Fruit fly (Drosophila melanogaster) whole organism, prepupa: Measurements from ENCODE around the gene CG4017.
A peak's percentile ranks its signal among the peaks of the same experiment; 100 is the strongest.

Source experiments
- Blimp-1 ChIP-seq: fragments of 200-800 bp; sonication (Bioruptor generic); optimal IDR thresholded peaks from 3 replicates; lab custom pipeline; 2017; ENCODE audit warnings: missing biosample characterization, missing genetic modification characterization, mild to moderate bottlenecking, moderate library complexity, missing genetic modification reagents
- CG11294 ChIP-seq: fragments of 200-800 bp; sonication (Bioruptor generic); IDR thresholded peaks from 2 replicates; pipeline ENCODE4 v1.3.6; 2022; ENCODE audit warnings: missing biosample characterization, missing genetic modification characterization
- CG16779 ChIP-seq: fragments of 200-800 bp; sonication (Bioruptor generic); optimal IDR thresholded peaks from 3 replicates; lab custom pipeline; 2017; ENCODE audit warnings: missing biosample characterization, mild to moderate bottlenecking, missing genetic modification characterization
- CG6163 ChIP-seq: fragments of 200-800 bp; sonication (Bioruptor generic); IDR thresholded peaks from 3 replicates; pipeline ENCODE4 v1.3.6; 2022; ENCODE audit warnings: missing biosample characterization, missing genetic modification characterization
- CG7368 ChIP-seq: fragments of 200-800 bp; sonication (Bioruptor generic); optimal IDR thresholded peaks from 3 replicates; lab custom pipeline; 2016; ENCODE audit warnings: missing biosample characterization, missing genetic modification characterization
- Eip78C ChIP-seq: fragments of 200-800 bp; sonication (Bioruptor generic); peaks from one replicate; lab custom pipeline; 2016; ENCODE audit warnings: missing biosample characterization, missing genetic modification characterization
- Lpt ChIP-seq: fragments of 200-800 bp; sonication (Bioruptor generic); optimal IDR thresholded peaks from 3 replicates; lab custom pipeline; 2016; ENCODE audit warnings: missing biosample characterization, missing genetic modification characterization
- Met ChIP-seq: fragments of 200-800 bp; sonication (Bioruptor generic); optimal IDR thresholded peaks from 3 replicates; lab custom pipeline; 2016; ENCODE audit warnings: missing biosample characterization, missing genetic modification characterization
- Sox102F ChIP-seq: fragments of 200-800 bp; sonication (Bioruptor generic); optimal IDR thresholded peaks from 2 replicates; lab custom pipeline; 2016; ENCODE audit warnings: missing biosample characterization, mild to moderate bottlenecking, missing genetic modification characterization
- fd59A ChIP-seq: fragments of 200-800 bp; sonication (Bioruptor generic); optimal IDR thresholded peaks from 2 replicates; lab custom pipeline; 2017; ENCODE audit warnings: missing biosample characterization, mild to moderate bottlenecking, missing genetic modification characterization, missing genetic modification reagents
- svp ChIP-seq: fragments of 200-800 bp; sonication (Bioruptor generic); peaks from one replicate; lab custom pipeline; 2016; ENCODE audit warnings: missing biosample characterization, missing genetic modification characterization

DNA sequence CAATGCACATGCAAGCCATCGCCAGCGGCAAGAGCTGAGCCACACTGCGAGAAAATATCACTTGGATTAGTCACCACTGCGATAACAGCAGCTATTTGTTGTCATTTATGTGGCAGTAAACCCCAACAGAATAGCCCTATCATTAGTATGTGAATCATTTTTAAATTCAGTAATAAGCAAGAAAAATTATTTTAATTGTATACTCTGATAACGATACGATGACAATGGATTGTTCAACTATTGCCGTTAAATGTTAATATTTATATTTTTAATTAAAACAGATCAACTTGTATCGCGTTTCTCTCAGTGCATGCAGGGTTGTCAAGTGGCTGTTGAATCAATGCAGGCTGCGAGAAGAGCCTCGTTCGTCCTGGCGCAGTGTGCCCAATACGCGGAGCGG, 29.1 kb upstream of the CG4017 start:
- TF ChIP-seq Lpt: peak; percentile 15
- no peak for TF ChIP-seq CG11294 (GFP tag; lab: Robert Waterston, UW)
- TF ChIP-seq Sox102F (GFP tag; lab: Kevin White, UChicago): peak; percentile 15
- TF ChIP-seq Blimp-1: no peak
- TF ChIP-seq CG16779 (tag; lab: Kevin White, UChicago): peak; percentile 2
- no peak for TF ChIP-seq CG7368 (GFP tag; lab: Kevin White, UChicago)
- TF ChIP-seq Met (GFP tag; lab: Kevin White, UChicago): peak; percentile 25
- peak; percentile 24; the same call in 1 of the 3 replicates for TF ChIP-seq CG6163
- TF ChIP-seq svp (GFP tag; lab: Kevin White, UChicago): peak; percentile 68
- TF ChIP-seq Eip78C: peak; percentile 77
- TF ChIP-seq fd59A: no peak
